Worm (Caenorhabditis elegans) whole organism, mixed stage, embryonic: ENCODE measurements around the gene Y14H12A.1.

Experiments used
- ces-1 ChIP-seq: fragments of 150-350 bp; optimal IDR thresholded peaks from 2 replicates; lab custom pipeline; 2014; ENCODE audit warnings: missing biosample characterization, missing genetic modification reagents, missing genetic modification characterization
- elt-1 ChIP-seq: sonication (generic microtip); optimal IDR thresholded peaks from 2 replicates; lab custom pipeline; 2017; ENCODE audit warnings: missing genetic modification characterization, mild to moderate bottlenecking, missing compliant biosample characterization, antibody characterized with exemption, moderate library complexity, borderline replicate concordance; ENCODE audit not compliant: insufficient read depth
- elt-3 ChIP-seq: fragments of 150-350 bp; optimal IDR thresholded peaks from 2 replicates; lab custom pipeline; 2014; ENCODE audit warnings: missing biosample characterization, missing genetic modification characterization
- nhr-12 ChIP-seq: fragments of 150-350 bp; optimal IDR thresholded peaks from 2 replicates; lab custom pipeline; 2014; ENCODE audit warnings: missing biosample characterization, missing genetic modification characterization
- pha-4 ChIP-seq: fragments of 150-350 bp; optimal IDR thresholded peaks from 2 replicates; lab custom pipeline; 2018; ENCODE audit warnings: missing biosample characterization, missing genetic modification reagents, missing genetic modification characterization

DNA sequence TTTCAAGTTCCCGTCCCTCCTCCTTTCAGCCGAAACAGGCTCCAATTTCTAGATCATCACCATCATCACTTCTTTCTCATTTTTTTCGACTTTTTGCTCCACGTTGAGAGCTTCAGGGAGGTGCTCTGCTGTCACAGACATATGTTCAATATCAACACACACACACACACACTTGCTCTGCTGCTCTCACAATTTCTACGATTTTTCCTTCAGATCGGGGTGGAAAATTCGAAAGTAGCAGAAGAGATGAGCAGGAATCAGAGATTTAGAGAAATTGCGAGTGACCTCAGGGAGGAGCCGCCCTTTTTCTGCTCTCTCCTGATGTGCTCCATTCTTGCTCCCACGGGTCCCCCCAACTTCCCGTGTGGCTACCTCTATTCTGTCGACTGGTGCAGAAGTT lies 45.5 kb downstream of the Y14H12A.1 start, which contains the start of gene pqn-48:
- TF ChIP-seq elt-3, result no peak
- TF ChIP-seq nhr-12 (tag; lab: Kevin White, UChicago), result no peak
- no peak for TF ChIP-seq elt-1 (tag; lab: Kevin White, UChicago)
- TF ChIP-seq ces-1 (GFP tag; lab: Kevin White, UChicago), result no peak
- no peak for TF ChIP-seq pha-4
